Fruit fly (Drosophila melanogaster): Measurements from ENCODE around the gene CG7443.

The CG7443 gene

DNA sequence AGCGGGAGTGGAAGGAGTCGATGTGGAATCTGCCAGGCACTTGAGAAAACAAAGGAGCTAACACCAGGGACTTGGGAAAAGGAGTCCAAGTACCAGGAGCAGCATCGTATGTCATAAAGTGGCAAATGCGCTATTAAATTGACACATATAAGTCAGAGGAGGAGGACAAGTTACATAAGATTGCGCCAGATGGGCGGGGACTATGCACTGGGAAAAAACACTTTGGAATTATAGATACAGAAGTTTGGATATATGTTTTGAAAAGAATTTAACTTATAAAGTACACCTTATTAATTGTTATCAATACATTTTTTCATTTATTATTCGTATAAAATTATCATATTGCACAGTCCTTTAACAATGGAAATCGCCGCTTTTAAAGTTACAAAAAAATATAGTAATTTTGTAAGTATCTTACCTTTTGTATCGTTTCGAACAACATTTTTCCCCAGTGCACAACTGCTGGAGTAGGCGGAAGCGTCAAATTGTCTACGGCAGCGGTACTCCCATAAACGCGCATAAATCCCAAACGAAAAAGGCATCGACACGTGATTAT lies 12.0 kb downstream of the CG7443 start:
- TF ChIP-seq Eip78C (GFP tag) (peak; percentile 11), CG32006 (GFP tag; optimal IDR thresholded peaks at IDR 0.05) (no peak)

DNA sequence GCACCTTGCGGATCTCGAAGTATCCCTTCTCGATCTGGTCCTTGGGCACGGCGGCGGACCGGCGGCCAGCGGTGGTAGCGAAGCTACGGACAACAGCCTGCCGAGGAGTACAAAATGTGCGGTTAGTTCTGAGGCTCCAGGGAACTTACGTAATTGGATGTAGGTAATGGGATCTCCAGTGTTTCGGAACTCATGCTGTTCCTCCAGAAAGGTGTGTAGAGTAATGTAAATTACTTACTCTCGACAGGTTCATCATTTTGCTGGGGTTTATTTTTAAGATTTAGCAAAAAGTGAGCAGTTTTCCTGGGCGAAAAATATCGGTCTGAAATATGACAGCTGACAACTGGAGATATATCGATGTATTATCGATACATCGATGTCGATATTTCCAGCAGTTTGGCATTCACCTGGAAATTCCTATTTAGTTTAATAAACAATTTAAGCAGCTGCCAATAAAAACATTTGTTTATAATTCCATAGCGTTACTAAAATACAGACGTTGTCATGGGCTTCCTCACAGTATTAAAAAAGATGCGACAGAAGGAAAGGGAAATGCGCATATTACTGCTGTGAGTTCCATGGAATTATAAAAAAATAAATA lies 16.7 kb downstream of the CG7443 start, which contains the start of the genes COX7A and Arl2:
Gene COX7A (minus strand): TSS at position 369 of the 601 bp plus-strand sequence.
Gene Arl2 (plus strand): TSS at position 426 of the 601 bp plus-strand sequence.
- TF ChIP-seq CG8319 (GFP tag; optimal IDR thresholded peaks at IDR 0.05) (no peak), achi (GFP tag; optimal IDR thresholded peaks at IDR 0.05) (peak; percentile 99), Lpt (GFP tag; optimal IDR thresholded peaks at IDR 0.05) (no peak), CG6163 (GFP tag; IDR thresholded peaks at IDR 0.05) (no peak), lz (GFP tag; optimal IDR thresholded peaks at IDR 0.05) (no peak), eg (GFP tag; IDR thresholded peaks at IDR 0.05) (no peak), Eip78C (GFP tag) (peak; percentile 37), Sox15 (GFP tag; optimal IDR thresholded peaks at IDR 0.05) (no peak), CG16779 (tag; optimal IDR thresholded peaks at IDR 0.05) (no peak), Eip75B (GFP tag; optimal IDR thresholded peaks at IDR 0.05) (no peak), fkh (GFP tag; optimal IDR thresholded peaks at IDR 0.05) (peak; percentile 8)

dm6 chr3R:8343251-8343744 lies 19.2 kb downstream of the CG7443 start, which contains the start of the genes PNKP and COX7AL:
Gene PNKP (minus strand): TSS chr3R:8343516.
Gene COX7AL (plus strand): TSS chr3R:8343669.
- TF ChIP-seq CG6276 (GFP tag; optimal IDR thresholded peaks at IDR 0.05) (no peak), fkh (GFP tag; optimal IDR thresholded peaks at IDR 0.05) (peak; percentile 38)

- TF ChIP-seq Blimp-1 (GFP tag; optimal IDR thresholded peaks at IDR 0.05) (peak; percentile 82), Hr4 (GFP tag; optimal IDR thresholded peaks at IDR 0.05) (no peak)
These were observed 20.1 kb downstream of the CG7443 start, which contains the start of gene DppIII for dm6 chr3R:8344174-8344573. Gene DppIII (plus strand): TSS chr3R:8344400.

DNA sequence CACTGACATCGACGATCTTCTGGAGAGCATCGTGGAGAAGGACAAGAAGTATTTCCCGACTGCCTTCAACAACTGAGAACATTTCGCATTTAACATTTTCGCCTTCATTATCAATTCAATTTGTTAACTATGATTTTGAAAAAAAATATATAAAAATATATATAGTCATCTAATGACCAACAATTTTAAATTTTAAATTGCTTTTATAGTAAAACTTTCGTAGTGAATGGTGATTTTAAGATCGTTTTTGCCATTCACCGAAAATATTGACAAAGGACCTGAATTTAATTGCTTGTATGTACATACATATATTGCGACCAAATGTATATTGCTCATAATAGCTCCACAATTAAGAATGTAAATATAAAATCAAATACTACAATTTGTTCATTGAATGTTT lies 23.2 kb downstream of the CG7443 start, which contains the start of gene CG7352:
Gene CG7352 (plus strand): TSS at position 301 of the 400 bp plus-strand sequence.
- TF ChIP-seq eg (GFP tag; IDR thresholded peaks at IDR 0.05) (no peak), OdsH (GFP tag; optimal IDR thresholded peaks at IDR 0.05) (no peak), salr (GFP tag; optimal IDR thresholded peaks at IDR 0.05) (no peak), CG16779 (tag; optimal IDR thresholded peaks at IDR 0.05) (no peak), Lpt (GFP tag; optimal IDR thresholded peaks at IDR 0.05) (no peak), CG4318 (GFP tag; optimal IDR thresholded peaks at IDR 0.05) (no peak), Hr38 (GFP tag; optimal IDR thresholded peaks at IDR 0.05) (no peak), acj6 (GFP tag; optimal IDR thresholded peaks at IDR 0.05) (no peak), Eip75B (GFP tag; optimal IDR thresholded peaks at IDR 0.05) (no peak), pdm3 (GFP tag; optimal IDR thresholded peaks at IDR 0.05) (no peak), CG6792 (GFP tag; optimal IDR thresholded peaks at IDR 0.05) (no peak), Met (GFP tag; optimal IDR thresholded peaks at IDR 0.05) (no peak), vri (GFP tag; optimal IDR thresholded peaks at IDR 0.05) (no peak), CG34406 (GFP tag; optimal IDR thresholded peaks at IDR 0.05) (no peak), achi (GFP tag; optimal IDR thresholded peaks at IDR 0.05) (no peak)

DNA sequence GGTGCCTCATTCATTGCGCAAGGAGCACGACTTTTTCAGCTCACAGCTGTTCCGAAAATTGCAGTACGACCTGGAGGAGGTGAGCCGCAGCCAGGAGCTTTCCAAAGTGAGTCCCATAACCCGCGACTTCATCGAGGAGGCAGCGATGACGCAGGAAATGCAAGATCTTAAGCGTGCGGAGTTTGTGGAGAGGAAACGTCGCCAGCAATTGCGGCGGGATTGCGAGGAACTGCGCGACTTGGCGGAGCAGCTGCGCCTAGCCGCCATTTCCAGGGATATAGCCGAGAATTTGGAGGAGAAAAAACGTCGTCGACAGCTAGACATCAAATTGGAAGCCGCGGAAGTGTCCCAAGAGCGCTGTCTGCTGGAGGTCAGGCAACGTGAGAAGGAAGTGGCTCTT lies 23.7 kb downstream of the CG7443 start:
- no peak for TF ChIP-seq ss (GFP tag; optimal IDR thresholded peaks at IDR 0.05)
- TF ChIP-seq Smox (GFP tag; optimal IDR thresholded peaks at IDR 0.05) = no peak
- no peak for TF ChIP-seq CG3919 (GFP tag; optimal IDR thresholded peaks at IDR 0.05)
- TF ChIP-seq CG15336 (GFP tag; IDR thresholded peaks at IDR 0.05) = no peak
- TF ChIP-seq CG6808 (GFP tag; optimal IDR thresholded peaks at IDR 0.05) = no peak
- no peak for TF ChIP-seq CG16779 (tag; optimal IDR thresholded peaks at IDR 0.05)
- TF ChIP-seq pdm3 (GFP tag; optimal IDR thresholded peaks at IDR 0.05) = no peak
- no peak for TF ChIP-seq Lpt (GFP tag; optimal IDR thresholded peaks at IDR 0.05)
- TF ChIP-seq topi (GFP tag; optimal IDR thresholded peaks at IDR 0.05) = no peak
- TF ChIP-seq OdsH (GFP tag; optimal IDR thresholded peaks at IDR 0.05) = no peak
- no peak for TF ChIP-seq Eip75B (GFP tag; optimal IDR thresholded peaks at IDR 0.05)
- TF ChIP-seq Blimp-1 (GFP tag; optimal IDR thresholded peaks at IDR 0.05) = no peak
- no peak for TF ChIP-seq acj6 (GFP tag; optimal IDR thresholded peaks at IDR 0.05)

All from whole organism, prepupa.